Worm (Caenorhabditis elegans) whole organism, L4 larva: Measurements from ENCODE around the gene dex-1.

Experiments
- F49E8.2 ChIP-seq: sonication (generic microtip); optimal IDR thresholded peaks from 2 replicates; lab custom pipeline; 2016; ENCODE audit warnings: missing compliant biosample characterization, mild to moderate bottlenecking, missing genetic modification characterization, borderline replicate concordance
- Y105C5A.15 ChIP-seq: fragments of 200-800 bp; sonication (Bioruptor generic); IDR thresholded peaks from 2 replicates; pipeline ENCODE4 v1.3.6; 2022; ENCODE audit warnings: missing genetic modification characterization, missing compliant biosample characterization
- Y5F2A.4 ChIP-seq: fragments of 200-800 bp; sonication (Bioruptor generic); optimal IDR thresholded peaks from 2 replicates; lab custom pipeline; 2018; ENCODE audit warnings: mild to moderate bottlenecking, missing genetic modification characterization, missing compliant biosample characterization
- ZK337.2 ChIP-seq: fragments of 200-800 bp; sonication (Bioruptor generic); IDR thresholded peaks from 2 replicates; pipeline ENCODE4 v1.3.6; 2022; ENCODE audit warnings: missing genetic modification reagents, missing genetic modification characterization, missing compliant biosample characterization
- aha-1 ChIP-seq: fragments of 150-350 bp; peaks from one replicate; lab custom pipeline; 2014; ENCODE audit warnings: missing biosample characterization, missing genetic modification characterization
- ama-1 ChIP-seq: fragments of 150-350 bp; optimal IDR thresholded peaks from 2 replicates; lab custom pipeline; 2014; ENCODE audit warnings: inconsistent platforms, mixed read lengths
- ceh-20 ChIP-seq: fragments of 200-800 bp; sonication (Bioruptor generic); IDR thresholded peaks from 2 replicates; pipeline ENCODE4 v1.3.6; 2022; ENCODE audit warnings: missing genetic modification reagents, missing genetic modification characterization, missing compliant biosample characterization
- ceh-44 ChIP-seq: fragments of 200-800 bp; sonication (Bioruptor generic); IDR thresholded peaks from 2 replicates; pipeline ENCODE4 v1.3.6; 2022; ENCODE audit warnings: missing genetic modification reagents, missing genetic modification characterization, missing compliant biosample characterization
- ces-1 ChIP-seq: fragments of 150-350 bp; sonication (generic microtip); optimal IDR thresholded peaks from 4 replicates; lab custom pipeline; 2014; ENCODE audit warnings: missing biosample characterization, missing genetic modification reagents, missing genetic modification characterization
- cey-2 ChIP-seq: sonication (generic microtip); optimal IDR thresholded peaks from 3 replicates; lab custom pipeline; 2017; ENCODE audit warnings: missing genetic modification characterization, mild to moderate bottlenecking, missing compliant biosample characterization, antibody characterized with exemption, borderline replicate concordance; ENCODE audit not compliant: insufficient read depth
- daf-12 ChIP-seq: fragments of 150-350 bp; optimal IDR thresholded peaks from 2 replicates; lab custom pipeline; 2014; ENCODE audit warnings: missing biosample characterization, missing genetic modification reagents, missing genetic modification characterization
- daf-19 ChIP-seq: fragments of 200-800 bp; sonication (Bioruptor generic); conservative IDR thresholded peaks from 2 replicates; pipeline ENCODE4 v1.3.6; 2022; ENCODE audit warnings: missing genetic modification characterization, missing compliant biosample characterization
- dve-1 ChIP-seq: sonication (generic microtip); optimal IDR thresholded peaks from 2 replicates; lab custom pipeline; 2017; ENCODE audit warnings: antibody characterized with exemption, mild to moderate bottlenecking, missing genetic modification characterization, missing compliant biosample characterization; ENCODE audit not compliant: insufficient read depth
- egl-27 ChIP-seq: sonication (generic microtip); optimal IDR thresholded peaks from 3 replicates; lab custom pipeline; 2017; ENCODE audit warnings: missing biosample characterization, missing genetic modification reagents, missing genetic modification characterization
- fkh-10 ChIP-seq: fragments of 150-350 bp; optimal IDR thresholded peaks from 2 replicates; lab custom pipeline; 2014; ENCODE audit warnings: missing biosample characterization, missing genetic modification reagents, missing genetic modification characterization
- gei-8 ChIP-seq: fragments of 200-800 bp; sonication (Bioruptor generic); optimal IDR thresholded peaks from 2 replicates; lab custom pipeline; 2018; ENCODE audit warnings: mild to moderate bottlenecking, missing genetic modification characterization, missing compliant biosample characterization
- jun-1 ChIP-seq: fragments of 150-350 bp; optimal IDR thresholded peaks from 2 replicates; lab custom pipeline; 2014; ENCODE audit warnings: missing biosample characterization, missing genetic modification reagents, missing genetic modification characterization
- lin-15B ChIP-seq: fragments of 150-350 bp; sonication (generic microtip); optimal IDR thresholded peaks from 3 replicates; lab custom pipeline; 2014; ENCODE audit warnings: missing biosample characterization, missing genetic modification characterization
- lin-38 ChIP-seq: fragments of 200-800 bp; sonication (Bioruptor generic); IDR thresholded peaks from 2 replicates; pipeline ENCODE4 v1.3.6; 2022; ENCODE audit warnings: missing genetic modification reagents, missing genetic modification characterization, missing compliant biosample characterization
- lin-39 ChIP-seq: fragments of 150-350 bp; optimal IDR thresholded peaks from 2 replicates; lab custom pipeline; 2014; ENCODE audit warnings: missing biosample characterization, missing genetic modification reagents, missing genetic modification characterization
- lsy-2 ChIP-seq, 2 experiments: fragments of 150-350 bp in 1 of 2; sonication (generic microtip) in 1 of 2; optimal IDR thresholded peaks; 2 replicates each; lab custom pipeline; 2014 to 2017; ENCODE audit warnings: missing biosample characterization in 2 of 2, missing genetic modification characterization in 2 of 2
- nhr-10 ChIP-seq: fragments of 150-350 bp; optimal IDR thresholded peaks from 2 replicates; lab custom pipeline; 2014; ENCODE audit warnings: missing biosample characterization, missing genetic modification characterization
- nhr-25 ChIP-seq: sonication (generic microtip); optimal IDR thresholded peaks from 2 replicates; lab custom pipeline; 2017; ENCODE audit warnings: missing genetic modification characterization, mild to moderate bottlenecking, missing compliant biosample characterization, antibody characterized with exemption, moderate library complexity, borderline replicate concordance; ENCODE audit not compliant: insufficient read depth
- nhr-42 ChIP-seq: fragments of 200-800 bp; sonication (Bioruptor generic); IDR thresholded peaks from 2 replicates; pipeline ENCODE4 v1.3.6; 2022; ENCODE audit warnings: missing genetic modification characterization, missing compliant biosample characterization
- php-3 ChIP-seq: fragments of 200-800 bp; sonication (Bioruptor generic); IDR thresholded peaks from 2 replicates; pipeline ENCODE4 v1.3.6; 2022; ENCODE audit warnings: missing genetic modification reagents, missing genetic modification characterization, missing compliant biosample characterization
- rbr-2 ChIP-seq: sonication (generic microtip); optimal IDR thresholded peaks from 2 replicates; lab custom pipeline; 2016; ENCODE audit warnings: missing genotype, missing genetic modification characterization, missing compliant biosample characterization
- snpc-4 ChIP-seq: fragments of 150-350 bp; optimal IDR thresholded peaks from 2 replicates; lab custom pipeline; 2014; ENCODE audit warnings: missing biosample characterization, missing genetic modification characterization
- unc-130 ChIP-seq: sonication (generic microtip); optimal IDR thresholded peaks from 2 replicates; lab custom pipeline; 2016; ENCODE audit warnings: missing genetic modification reagents, missing genetic modification characterization, missing compliant biosample characterization
- unc-62 ChIP-seq, 3 experiments: fragments of 150-350 bp in 1 of 3; sonication (generic microtip); optimal IDR thresholded peaks in 2 of 3; peaks in 1 of 3; 1 replicate in 1 of 3; 2 replicates in 2 of 3; lab custom pipeline; 2014 to 2017; ENCODE audit warnings: missing biosample characterization in 3 of 3, missing genetic modification characterization in 3 of 3, missing genetic modification reagents in 3 of 3, missing genotype in 1 of 3
- zip-2 ChIP-seq: fragments of 150-350 bp; optimal IDR thresholded peaks from 2 replicates; lab custom pipeline; 2014; ENCODE audit warnings: missing biosample characterization, missing genetic modification characterization
- ztf-7 ChIP-seq: fragments of 150-350 bp; optimal IDR thresholded peaks from 2 replicates; lab custom pipeline; 2014; ENCODE audit warnings: missing biosample characterization, missing genetic modification characterization

The dex-1 gene

DNA sequence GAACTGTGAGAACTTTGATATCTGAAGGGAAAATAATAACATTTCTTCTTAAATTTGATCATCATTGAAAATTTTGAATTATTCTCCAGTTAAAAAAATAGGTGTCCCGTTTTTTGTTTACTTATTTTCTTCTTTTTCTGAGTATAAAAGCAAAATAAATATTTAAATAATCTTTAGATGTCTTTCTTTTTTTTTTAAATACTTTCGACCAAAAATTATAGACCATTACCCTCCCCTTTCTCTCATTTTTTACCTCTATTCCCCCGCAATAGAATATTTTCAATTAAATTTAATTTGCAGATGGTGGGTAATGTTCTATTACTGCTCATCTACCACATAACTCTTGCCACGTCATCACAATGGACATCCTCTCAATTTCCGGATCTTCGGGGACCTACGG, 47.8 kb downstream of the dex-1 start, which contains the start of gene molo-1:
Gene molo-1, plus strand, starts transcription at position 301 of the 400 bp plus-strand sequence.
- TF ChIP-seq fkh-10 (GFP tag; lab: Kevin White, UChicago), result no peak
- no peak for TF ChIP-seq ces-1 (GFP tag; lab: Kevin White, UChicago)
- no peak for TF ChIP-seq lin-38
- no peak for TF ChIP-seq lin-15B (tag; lab: Kevin White, UChicago)
- no peak for TF ChIP-seq aha-1 (tag; lab: Kevin White, UChicago)
- no peak for TF ChIP-seq ama-1
- TF ChIP-seq nhr-10 (tag; lab: Kevin White, UChicago), result no peak
- TF ChIP-seq nhr-25, result no peak
- TF ChIP-seq nhr-42, result no peak
- no peak for TF ChIP-seq daf-19
- TF ChIP-seq cey-2 (tag; lab: Kevin White, UChicago), result no peak
- no peak for TF ChIP-seq snpc-4 (tag; lab: Kevin White, UChicago)
- TF ChIP-seq ZK337.2 (GFP tag; lab: Robert Waterston, UW), result no peak
- TF ChIP-seq php-3 (GFP tag; lab: Robert Waterston, UW), result no peak
- no peak for TF ChIP-seq lin-39 (tag; lab: Kevin White, UChicago)
- TF ChIP-seq egl-27 (tag; lab: Kevin White, UChicago), result no peak
- no peak for TF ChIP-seq Y5F2A.4 (GFP tag; lab: Kevin White, UChicago)
- no peak for TF ChIP-seq daf-12

DNA sequence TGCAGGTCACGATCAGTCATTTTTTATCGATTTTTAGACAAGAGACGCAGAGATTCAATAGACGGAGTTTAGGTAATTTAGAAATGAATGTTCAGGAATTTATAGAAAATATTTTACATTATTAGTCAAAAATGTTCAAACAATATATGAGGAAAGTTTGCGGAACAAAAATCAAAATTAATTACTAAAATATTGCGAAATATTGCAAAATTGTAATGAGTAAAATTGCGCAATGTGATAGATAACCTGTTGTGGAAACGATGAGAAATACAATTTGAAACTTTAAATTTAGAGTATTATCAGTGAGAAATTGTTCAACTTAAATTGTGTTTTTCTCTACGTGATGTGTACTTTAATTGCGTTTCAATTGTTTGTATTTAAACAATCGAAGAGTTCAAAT, 55.1 kb downstream of the dex-1 start, which contains the start of gene F56D2.5:
Gene F56D2.5, minus strand, starts transcription at position 371 of the 400 bp plus-strand sequence.
- no peak for TF ChIP-seq cey-2 (tag; lab: Kevin White, UChicago)
- no peak for TF ChIP-seq rbr-2 (tag; lab: Kevin White, UChicago)
- TF ChIP-seq ztf-7 (tag; lab: Kevin White, UChicago), result peak; percentile 96
- no peak for TF ChIP-seq lin-38
- TF ChIP-seq unc-62 (GFP tag; optimal IDR thresholded peaks at IDR 0.05 in 1 of 2; lab: Kevin White, UChicago), result peak in 1 of 2 experiments; percentile 29
- no peak for TF ChIP-seq unc-62 (tag; optimal IDR thresholded peaks at IDR 0.05; lab: Kevin White, UChicago)
- peak in 1 of 2 experiments; percentile 5 for TF ChIP-seq lsy-2 (tag; optimal IDR thresholded peaks at IDR 0.05; lab: Kevin White, UChicago)
- TF ChIP-seq zip-2, result peak; percentile 98
- TF ChIP-seq egl-27 (tag; lab: Kevin White, UChicago), result no peak

DNA sequence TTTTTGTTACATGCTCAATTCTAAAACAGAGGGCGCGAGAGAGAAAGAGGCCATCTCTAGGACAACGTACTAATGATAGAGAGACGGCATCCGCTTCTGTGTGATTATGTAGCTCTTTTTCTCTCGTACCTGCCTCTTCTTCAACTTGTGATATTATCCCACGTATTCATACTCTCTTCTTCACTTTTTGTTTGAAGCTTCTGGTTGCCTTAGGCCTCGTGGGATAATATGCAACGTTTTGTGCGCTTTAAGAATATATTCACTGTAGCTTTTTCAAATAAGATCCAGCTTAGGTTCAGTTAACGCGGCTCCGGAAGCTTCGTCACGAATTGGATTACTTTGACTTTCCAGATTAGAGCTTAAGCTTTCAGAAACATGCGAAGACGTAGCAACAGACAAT, 56.9 kb downstream of the dex-1 start, which contains the start of the genes F56D2.8 and uev-2:
Gene F56D2.8, minus strand, starts transcription at position 101 of the 400 bp plus-strand sequence.
Gene uev-2, plus strand, starts transcription at position 360 of the 400 bp plus-strand sequence.
- no peak for TF ChIP-seq unc-130 (GFP tag; lab: Kevin White, UChicago)
- TF ChIP-seq ztf-7 (tag; lab: Kevin White, UChicago), result no peak
- TF ChIP-seq, all 104 proteins: peak for 0

DNA sequence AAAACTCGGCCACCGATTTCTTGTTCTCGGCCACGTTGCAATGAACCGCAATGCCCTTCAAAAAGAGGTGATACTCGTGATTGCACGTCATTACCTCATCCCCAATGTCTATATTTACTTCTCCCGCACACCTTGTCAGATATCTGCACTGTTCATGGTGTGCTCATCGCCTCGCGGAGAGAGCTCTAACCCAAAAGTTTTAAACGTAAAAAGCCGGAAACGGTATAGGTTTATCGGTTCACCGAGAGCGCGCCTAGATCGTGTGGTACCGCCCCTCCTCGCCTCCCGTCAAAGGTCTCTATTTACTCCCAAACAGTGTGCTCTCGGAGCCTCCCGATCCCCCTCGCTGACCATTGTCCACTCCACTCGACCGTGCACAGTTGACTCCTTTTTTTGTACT, 58.7 kb downstream of the dex-1 start, which contains the start of gene F56D2.3:
Gene F56D2.3, plus strand, starts transcription at position 301 of the 400 bp plus-strand sequence.
- TF ChIP-seq ceh-44 (GFP tag; lab: Robert Waterston, UW), result no peak
- TF ChIP-seq dve-1 (tag; lab: Kevin White, UChicago), result no peak
- TF ChIP-seq ceh-20 (GFP tag; lab: Robert Waterston, UW), result no peak
- no peak for TF ChIP-seq nhr-25
- TF ChIP-seq jun-1 (tag; lab: Kevin White, UChicago), result no peak
- TF ChIP-seq Y105C5A.15 (GFP tag; lab: Robert Waterston, UW), result no peak
- TF ChIP-seq gei-8 (GFP tag; lab: Kevin White, UChicago), result no peak
- no peak for TF ChIP-seq F49E8.2 (tag; lab: Kevin White, UChicago)
